Fruit fly (Drosophila melanogaster) whole organism, prepupa: Measurements from ENCODE around the gene CG5808.
A peak's percentile ranks its signal among the peaks of the same experiment; 100 is the strongest.

Experiments
- Blimp-1 ChIP-seq: fragments of 200-800 bp; sonication (Bioruptor generic); optimal IDR thresholded peaks from 3 replicates; lab custom pipeline; 2017; ENCODE audit warnings: missing biosample characterization, missing genetic modification characterization, mild to moderate bottlenecking, moderate library complexity, missing genetic modification reagents
- CG10631 ChIP-seq: fragments of 200-800 bp; sonication (Bioruptor generic); optimal IDR thresholded peaks from 2 replicates; lab custom pipeline; 2016; ENCODE audit warnings: missing biosample characterization, missing genetic modification characterization
- CG10669 ChIP-seq: fragments of 200-800 bp; sonication (Bioruptor generic); optimal IDR thresholded peaks from 3 replicates; lab custom pipeline; 2018; ENCODE audit warnings: missing biosample characterization, mild to moderate bottlenecking, missing genetic modification characterization, moderate library complexity
- CG11294 ChIP-seq: fragments of 200-800 bp; sonication (Bioruptor generic); IDR thresholded peaks from 2 replicates; pipeline ENCODE4 v1.3.6; 2022; ENCODE audit warnings: missing biosample characterization, missing genetic modification characterization
- CG11762 ChIP-seq: fragments of 200-800 bp; sonication (Bioruptor generic); optimal IDR thresholded peaks from 3 replicates; lab custom pipeline; 2016; ENCODE audit warnings: missing biosample characterization, missing genetic modification characterization; ENCODE audit not compliant: insufficient read depth
- CG11902 ChIP-seq: fragments of 200-800 bp; sonication (Bioruptor generic); optimal IDR thresholded peaks from 3 replicates; lab custom pipeline; 2016; ENCODE audit warnings: missing biosample characterization, missing genetic modification characterization
- CG15336 ChIP-seq: fragments of 200-800 bp; sonication (Bioruptor generic); IDR thresholded peaks from 2 replicates; pipeline ENCODE4 v1.3.6; 2022; ENCODE audit warnings: missing biosample characterization, missing genetic modification characterization
- CG1621 ChIP-seq: fragments of 200-800 bp; sonication (Bioruptor generic); optimal IDR thresholded peaks from 3 replicates; lab custom pipeline; 2018; ENCODE audit warnings: missing biosample characterization, mild to moderate bottlenecking, missing genetic modification characterization
- CG16779 ChIP-seq: fragments of 200-800 bp; sonication (Bioruptor generic); optimal IDR thresholded peaks from 3 replicates; lab custom pipeline; 2017; ENCODE audit warnings: missing biosample characterization, mild to moderate bottlenecking, missing genetic modification characterization
- CG3032 ChIP-seq: fragments of 200-800 bp; optimal IDR thresholded peaks from 2 replicates; lab custom pipeline; 2019; ENCODE audit warnings: missing biosample characterization, mild to moderate bottlenecking, missing genetic modification characterization, moderate library complexity
- CG31627 ChIP-seq: fragments of 200-800 bp; sonication (Bioruptor generic); optimal IDR thresholded peaks from 3 replicates; lab custom pipeline; 2016; ENCODE audit warnings: missing biosample characterization, missing genetic modification characterization
- CG32006 ChIP-seq: fragments of 200-800 bp; sonication (Bioruptor generic); optimal IDR thresholded peaks from 3 replicates; lab custom pipeline; 2017; ENCODE audit warnings: missing biosample characterization, mild to moderate bottlenecking, missing genetic modification characterization
- CG34406 ChIP-seq: fragments of 200-800 bp; sonication (Bioruptor generic); optimal IDR thresholded peaks from 3 replicates; lab custom pipeline; 2016; ENCODE audit warnings: missing biosample characterization, missing genetic modification characterization
- CG3919 ChIP-seq: fragments of 200-800 bp; sonication (Bioruptor generic); optimal IDR thresholded peaks from 3 replicates; lab custom pipeline; 2016; ENCODE audit warnings: missing biosample characterization, missing genetic modification characterization
- CG4318 ChIP-seq: fragments of 200-800 bp; sonication (Bioruptor generic); optimal IDR thresholded peaks from 3 replicates; lab custom pipeline; 2017; ENCODE audit warnings: missing biosample characterization, mild to moderate bottlenecking, missing genetic modification characterization
- CG6163 ChIP-seq: fragments of 200-800 bp; sonication (Bioruptor generic); IDR thresholded peaks from 3 replicates; pipeline ENCODE4 v1.3.6; 2022; ENCODE audit warnings: missing biosample characterization, missing genetic modification characterization
- CG6792 ChIP-seq: fragments of 200-800 bp; sonication (Bioruptor generic); optimal IDR thresholded peaks from 3 replicates; lab custom pipeline; 2016; ENCODE audit warnings: missing biosample characterization, missing genetic modification characterization
- CG6808 ChIP-seq: fragments of 200-800 bp; sonication (Bioruptor generic); optimal IDR thresholded peaks from 3 replicates; lab custom pipeline; 2017; ENCODE audit warnings: missing biosample characterization, missing genetic modification characterization, mild to moderate bottlenecking, moderate library complexity, missing genetic modification reagents
- CG6854 ChIP-seq: fragments of 200-800 bp; sonication (Bioruptor generic); optimal IDR thresholded peaks from 2 replicates; lab custom pipeline; 2017; ENCODE audit warnings: missing biosample characterization, mild to moderate bottlenecking, missing genetic modification characterization
- CG7368 ChIP-seq: fragments of 200-800 bp; sonication (Bioruptor generic); optimal IDR thresholded peaks from 3 replicates; lab custom pipeline; 2016; ENCODE audit warnings: missing biosample characterization, missing genetic modification characterization
- CG8119 ChIP-seq: fragments of 200-800 bp; sonication (Bioruptor generic); IDR thresholded peaks from 3 replicates; pipeline ENCODE4 v1.3.6; 2022; ENCODE audit warnings: missing biosample characterization, missing genetic modification characterization
- CG8319 ChIP-seq: fragments of 200-800 bp; sonication (Bioruptor generic); optimal IDR thresholded peaks from 3 replicates; lab custom pipeline; 2016; ENCODE audit warnings: missing biosample characterization, missing genetic modification characterization
- CG8632 ChIP-seq: fragments of 200-800 bp; sonication (Bioruptor generic); optimal IDR thresholded peaks from 3 replicates; lab custom pipeline; 2016; ENCODE audit warnings: missing biosample characterization, missing genetic modification characterization
- CG9139 ChIP-seq: fragments of 200-800 bp; sonication (Bioruptor generic); optimal IDR thresholded peaks from 3 replicates; lab custom pipeline; 2017; ENCODE audit warnings: missing biosample characterization, mild to moderate bottlenecking, missing genetic modification characterization
- Eip75B ChIP-seq: fragments of 200-800 bp; sonication (Bioruptor generic); optimal IDR thresholded peaks from 3 replicates; lab custom pipeline; 2016; ENCODE audit warnings: missing biosample characterization, missing genetic modification characterization
- Eip78C ChIP-seq: fragments of 200-800 bp; sonication (Bioruptor generic); peaks from one replicate; lab custom pipeline; 2016; ENCODE audit warnings: missing biosample characterization, missing genetic modification characterization
- Eip93F ChIP-seq: fragments of 200-800 bp; sonication (Bioruptor generic); optimal IDR thresholded peaks from 2 replicates; lab custom pipeline; 2016; ENCODE audit warnings: missing biosample characterization, mild to moderate bottlenecking, missing genetic modification characterization
- Ets21C ChIP-seq: fragments of 200-800 bp; sonication (Bioruptor generic); optimal IDR thresholded peaks from 3 replicates; lab custom pipeline; 2016; ENCODE audit warnings: missing biosample characterization, missing genetic modification characterization
- Ets96B ChIP-seq: fragments of 200-800 bp; optimal IDR thresholded peaks from 2 replicates; lab custom pipeline; 2019; ENCODE audit warnings: missing biosample characterization, mild to moderate bottlenecking, missing genetic modification characterization, moderate library complexity
- Gug ChIP-seq: fragments of 200-800 bp; sonication (Bioruptor generic); IDR thresholded peaks from 2 replicates; pipeline ENCODE4 v1.3.6; 2022; ENCODE audit warnings: missing biosample characterization, missing genetic modification characterization
- Hr38 ChIP-seq: sonication (Bioruptor generic); optimal IDR thresholded peaks from 2 replicates; lab custom pipeline; 2016; ENCODE audit warnings: missing biosample characterization, missing genetic modification characterization
- Hr4 ChIP-seq: fragments of 200-800 bp; sonication (Bioruptor generic); optimal IDR thresholded peaks from 3 replicates; lab custom pipeline; 2016; ENCODE audit warnings: missing biosample characterization, missing genetic modification characterization
- Lpt ChIP-seq: fragments of 200-800 bp; sonication (Bioruptor generic); optimal IDR thresholded peaks from 3 replicates; lab custom pipeline; 2016; ENCODE audit warnings: missing biosample characterization, missing genetic modification characterization
- OdsH ChIP-seq: fragments of 200-800 bp; sonication (Bioruptor generic); optimal IDR thresholded peaks from 3 replicates; lab custom pipeline; 2016; ENCODE audit warnings: missing biosample characterization, missing genetic modification characterization
- Smox ChIP-seq: fragments of 200-800 bp; sonication (Bioruptor generic); optimal IDR thresholded peaks from 3 replicates; lab custom pipeline; 2016; ENCODE audit warnings: missing biosample characterization, missing genetic modification characterization
- Sox102F ChIP-seq: fragments of 200-800 bp; sonication (Bioruptor generic); optimal IDR thresholded peaks from 2 replicates; lab custom pipeline; 2016; ENCODE audit warnings: missing biosample characterization, mild to moderate bottlenecking, missing genetic modification characterization
- Sox14 ChIP-seq: fragments of 200-800 bp; sonication (Bioruptor generic); optimal IDR thresholded peaks from 3 replicates; lab custom pipeline; 2016; ENCODE audit warnings: missing biosample characterization, missing genetic modification characterization
- Sox15 ChIP-seq: fragments of 200-800 bp; sonication (Bioruptor generic); optimal IDR thresholded peaks from 3 replicates; lab custom pipeline; 2016; ENCODE audit warnings: missing biosample characterization, missing genetic modification characterization
- acj6 ChIP-seq: fragments of 200-800 bp; sonication (Bioruptor generic); optimal IDR thresholded peaks from 3 replicates; lab custom pipeline; 2016; ENCODE audit warnings: missing biosample characterization, missing genetic modification characterization
- dac ChIP-seq: fragments of 200-800 bp; sonication (Bioruptor generic); optimal IDR thresholded peaks from 2 replicates; lab custom pipeline; 2017; ENCODE audit warnings: missing biosample characterization, mild to moderate bottlenecking, missing genetic modification characterization
- dsx ChIP-seq: fragments of 200-800 bp; optimal IDR thresholded peaks from 3 replicates; lab custom pipeline; 2019; ENCODE audit warnings: missing biosample characterization, mild to moderate bottlenecking, missing genetic modification characterization, moderate library complexity; ENCODE audit not compliant: poor library complexity, severe bottlenecking
- eg ChIP-seq: fragments of 200-800 bp; sonication (Bioruptor generic); IDR thresholded peaks from 3 replicates; pipeline ENCODE4 v1.3.6; 2022; ENCODE audit warnings: missing biosample characterization, missing genetic modification characterization
- fd59A ChIP-seq: fragments of 200-800 bp; sonication (Bioruptor generic); optimal IDR thresholded peaks from 2 replicates; lab custom pipeline; 2017; ENCODE audit warnings: missing biosample characterization, mild to moderate bottlenecking, missing genetic modification characterization, missing genetic modification reagents
- fd85E ChIP-seq: fragments of 200-800 bp; sonication (Bioruptor generic); optimal IDR thresholded peaks from 3 replicates; lab custom pipeline; 2016; ENCODE audit warnings: missing biosample characterization, missing genetic modification characterization
- fkh ChIP-seq: fragments of 200-800 bp; sonication (Bioruptor generic); optimal IDR thresholded peaks from 3 replicates; lab custom pipeline; 2017; ENCODE audit warnings: missing biosample characterization, mild to moderate bottlenecking, missing genetic modification characterization, moderate library complexity
- net ChIP-seq: fragments of 200-800 bp; sonication (Bioruptor generic); optimal IDR thresholded peaks from 3 replicates; lab custom pipeline; 2016; ENCODE audit warnings: missing biosample characterization, missing genetic modification characterization
- pdm3 ChIP-seq: fragments of 200-800 bp; sonication (Bioruptor generic); optimal IDR thresholded peaks from 3 replicates; lab custom pipeline; 2016; ENCODE audit warnings: missing biosample characterization, missing genetic modification characterization
- salr ChIP-seq, 2 experiments: fragments of 200-800 bp; sonication (Bioruptor generic); optimal IDR thresholded peaks; 3 replicates each; lab custom pipeline; 2016 to 2018; ENCODE audit warnings: missing biosample characterization in 2 of 2, missing genetic modification characterization in 2 of 2, mild to moderate bottlenecking in 1 of 2
- spab ChIP-seq: fragments of 200-800 bp; sonication (Bioruptor generic); optimal IDR thresholded peaks from 2 replicates; lab custom pipeline; 2017; ENCODE audit warnings: missing biosample characterization, mild to moderate bottlenecking, missing genetic modification characterization, missing genetic modification reagents
- svp ChIP-seq: fragments of 200-800 bp; sonication (Bioruptor generic); peaks from one replicate; lab custom pipeline; 2016; ENCODE audit warnings: missing biosample characterization, missing genetic modification characterization
- topi ChIP-seq: fragments of 200-800 bp; sonication (Bioruptor generic); optimal IDR thresholded peaks from 3 replicates; lab custom pipeline; 2016; ENCODE audit warnings: missing biosample characterization, missing genetic modification characterization
- vri ChIP-seq: fragments of 200-800 bp; sonication (Bioruptor generic); optimal IDR thresholded peaks from 3 replicates; lab custom pipeline; 2016; ENCODE audit warnings: missing biosample characterization, mild to moderate bottlenecking, missing genetic modification characterization

The CG5808 gene

DNA sequence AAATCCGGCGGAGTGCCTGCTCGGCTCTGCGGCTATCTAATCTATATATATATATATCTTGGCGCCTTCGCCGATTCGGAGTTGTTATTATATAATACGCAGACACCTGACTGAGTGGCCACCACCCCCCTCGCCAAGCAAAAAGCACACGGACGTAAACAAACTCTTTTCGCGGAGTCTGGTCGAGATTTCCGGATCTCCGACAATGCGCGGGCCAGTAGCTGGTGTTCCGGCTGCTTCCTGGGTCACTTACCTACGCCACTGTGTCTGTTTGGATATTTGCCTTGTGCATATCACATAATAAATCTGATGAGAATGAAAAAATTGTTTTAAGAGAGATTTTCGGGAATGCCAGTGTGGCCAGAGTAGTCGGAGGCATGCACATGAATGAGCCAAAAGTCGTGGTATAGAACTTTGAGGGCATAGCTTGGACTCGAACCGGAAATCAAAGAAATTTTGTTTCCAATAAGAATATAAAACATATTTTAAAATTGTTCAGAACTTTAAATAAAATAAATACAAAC is 29.7 kb downstream of the CG5808 start, which contains the start of gene CG5805:
Gene CG5805, minus strand, starts transcription at position 380 of the 524 bp plus-strand sequence.
- TF ChIP-seq eg (GFP tag; lab: Robert Waterston, UW) = peak; percentile 75
- peak; percentile 43 for TF ChIP-seq Blimp-1 (GFP tag; lab: Kevin White, UChicago)
- no peak for TF ChIP-seq CG15336 (GFP tag; lab: Robert Waterston, UW)
- peak; percentile 36 for TF ChIP-seq Eip75B (GFP tag; lab: Kevin White, UChicago)
- TF ChIP-seq Sox102F (GFP tag; lab: Kevin White, UChicago) = peak; percentile 31
- TF ChIP-seq CG9139 = no peak
- peak; percentile 54 for TF ChIP-seq CG11902
- peak; percentile 14 for TF ChIP-seq fd59A (GFP tag; lab: Kevin White, UChicago)
- TF ChIP-seq Eip78C (GFP tag; lab: Kevin White, UChicago) = peak; percentile 91
- no peak for TF ChIP-seq CG11294 (GFP tag; lab: Robert Waterston, UW)
- TF ChIP-seq CG6808 = peak; percentile 15
- peak; percentile 4 for TF ChIP-seq dac
- peak; percentile 98 for TF ChIP-seq vri (GFP tag; lab: Kevin White, UChicago)
- TF ChIP-seq Sox15 (GFP tag; lab: Kevin White, UChicago) = peak; percentile 52
- TF ChIP-seq fd85E = no peak
- TF ChIP-seq CG6854 (GFP tag; lab: Kevin White, UChicago) = no peak
- peak; percentile 58 for TF ChIP-seq acj6 (GFP tag; lab: Kevin White, UChicago)
- peak; percentile 64 for TF ChIP-seq pdm3 (GFP tag; lab: Kevin White, UChicago)
- no peak for TF ChIP-seq Ets96B (tag; lab: Kevin White, UChicago)
- TF ChIP-seq CG4318 = no peak
- TF ChIP-seq Hr38 = no peak
- TF ChIP-seq svp (GFP tag; lab: Kevin White, UChicago) = peak; percentile 80
- peak; percentile 35 for TF ChIP-seq Hr4
- TF ChIP-seq CG6163 (GFP tag; lab: Robert Waterston, UW) = peak; percentile 82
- TF ChIP-seq CG1621 = peak; percentile 55
- TF ChIP-seq CG3919 = peak; percentile 78
- TF ChIP-seq topi = peak; percentile 69
- no peak for TF ChIP-seq fkh (GFP tag; lab: Kevin White, UChicago)
- TF ChIP-seq CG6792 (GFP tag; lab: Kevin White, UChicago) = peak; percentile 31
- TF ChIP-seq Lpt (GFP tag; lab: Kevin White, UChicago) = no peak
- no peak for TF ChIP-seq Eip93F
- TF ChIP-seq CG31627 (GFP tag; lab: Kevin White, UChicago) = peak; percentile 65
- TF ChIP-seq CG8319 (GFP tag; lab: Kevin White, UChicago) = peak; percentile 62
- peak; percentile 66 for TF ChIP-seq CG34406 (GFP tag; lab: Kevin White, UChicago)
- peak in 1 of 2 experiments; percentile 71 for TF ChIP-seq salr (GFP tag; optimal IDR thresholded peaks at IDR 0.05; lab: Kevin White, UChicago)
- no peak for TF ChIP-seq CG3032 (tag; lab: Kevin White, UChicago)
- no peak for TF ChIP-seq CG16779
- TF ChIP-seq Gug (GFP tag; lab: Robert Waterston, UW) = no peak
- TF ChIP-seq CG10631 (GFP tag; lab: Kevin White, UChicago) = no peak
- TF ChIP-seq Sox14 (GFP tag; lab: Kevin White, UChicago) = peak; percentile 59
- no peak for TF ChIP-seq spab (GFP tag; lab: Kevin White, UChicago)
- TF ChIP-seq CG10669 (GFP tag; lab: Kevin White, UChicago) = peak; percentile 61
- peak; percentile 45 for TF ChIP-seq Ets21C
- TF ChIP-seq CG8632 (GFP tag; lab: Kevin White, UChicago) = peak; percentile 23
- peak; percentile 39 for TF ChIP-seq net (GFP tag; lab: Kevin White, UChicago)
- peak; percentile 74 for TF ChIP-seq Smox (GFP tag; lab: Kevin White, UChicago)
- peak; percentile 39 for TF ChIP-seq CG11762 (GFP tag; lab: Kevin White, UChicago)
- peak; percentile 52 for TF ChIP-seq CG7368 (GFP tag; lab: Kevin White, UChicago)
- TF ChIP-seq OdsH (GFP tag; lab: Kevin White, UChicago) = peak; percentile 73
- peak; percentile 16 for TF ChIP-seq CG32006 (GFP tag; lab: Kevin White, UChicago)
- TF ChIP-seq CG8119 = no peak
- TF ChIP-seq dsx (GFP tag; lab: Kevin White, UChicago) = no peak
